Worm (Caenorhabditis elegans) whole organism, dauer: Measurements from ENCODE around the gene D2062.5.
"Not testable (repeated sequence)": the region's sequence is repeated elsewhere in the genome, so short reads cannot be mapped to it uniquely, and the experiment has no call there.

Source experiments
- unc-62 ChIP-seq: sonication (generic microtip); optimal IDR thresholded peaks from 2 replicates; lab custom pipeline; 2017; ENCODE audit warnings: missing biosample characterization, missing genetic modification reagents, missing genetic modification characterization

Gene D2062.5

ce11 chrII:2627154-2627799 lies 4.7 kb downstream of the D2062.5 start, which contains the start of gene sri-71:
Gene sri-71, plus strand, starts transcription at chrII:2627749.
- no peak for TF ChIP-seq unc-62 (GFP tag; lab: Kevin White, UChicago)

- TF ChIP-seq unc-62 (GFP tag; lab: Kevin White, UChicago), result no peak
These were observed 5.8 kb downstream of the D2062.5 start for ce11 chrII:2628401-2628800.

DNA sequence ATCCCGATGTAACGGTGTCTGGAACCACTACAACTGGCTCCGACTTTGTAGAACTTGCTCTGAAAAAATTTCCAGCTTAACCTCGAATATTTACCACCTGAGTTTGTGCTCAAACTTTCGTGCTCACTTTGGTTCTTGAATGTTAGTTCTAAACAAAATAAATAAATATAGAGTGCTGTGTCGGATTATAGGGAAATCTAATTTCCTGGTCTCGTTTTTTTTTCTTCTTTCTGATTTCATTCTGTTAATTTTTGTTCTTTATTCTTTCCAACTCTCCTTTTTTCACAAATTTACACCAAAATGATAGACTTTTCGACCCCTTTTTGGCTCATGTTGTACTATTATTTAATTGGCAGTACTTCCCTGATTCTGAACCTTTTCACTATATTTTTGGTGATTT lies 6.7 kb downstream of the D2062.5 start, which contains the start of gene sri-37:
TSS of gene sri-37 (plus strand) at position 301 of the 400 bp plus-strand sequence.
- no peak for TF ChIP-seq unc-62 (GFP tag; lab: Kevin White, UChicago)

DNA sequence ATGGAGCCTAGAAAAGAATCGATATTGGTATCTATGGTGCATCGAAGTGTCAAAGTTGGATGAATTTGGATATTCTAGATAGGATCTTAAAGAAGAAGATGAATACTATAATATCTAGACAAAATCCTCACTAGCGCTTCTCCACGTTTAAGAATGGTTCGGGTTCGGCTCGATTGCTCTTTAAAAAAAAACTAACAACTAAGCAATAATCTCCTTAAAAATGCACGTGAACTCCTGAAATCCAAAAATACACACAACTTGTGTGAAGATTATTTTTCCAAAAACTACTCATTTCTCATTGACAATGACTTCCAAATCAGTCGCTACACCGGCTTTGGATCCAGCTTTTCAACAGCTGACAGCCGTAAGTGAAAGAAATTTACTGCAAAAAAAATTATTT lies 8.6 kb downstream of the D2062.5 start, which contains the start of gene D2062.1:
TSS of gene D2062.1 (plus strand) at position 301 of the 400 bp plus-strand sequence.
- TF ChIP-seq unc-62 (GFP tag; lab: Kevin White, UChicago), result no peak

- no peak for TF ChIP-seq unc-62 (GFP tag; lab: Kevin White, UChicago)
These were observed 14.8 kb downstream of the D2062.5 start, which contains the start of gene F22E5.21 for ce11 chrII:2637359-2637758. Gene F22E5.21, minus strand, starts transcription at chrII:2637459.

ce11 chrII:2638062-2638461 lies 15.5 kb downstream of the D2062.5 start, which contains the start of gene F22E5.9:
Gene F22E5.9, plus strand, starts transcription at chrII:2638388.
- TF ChIP-seq unc-62 (GFP tag; lab: Kevin White, UChicago), result no peak

DNA sequence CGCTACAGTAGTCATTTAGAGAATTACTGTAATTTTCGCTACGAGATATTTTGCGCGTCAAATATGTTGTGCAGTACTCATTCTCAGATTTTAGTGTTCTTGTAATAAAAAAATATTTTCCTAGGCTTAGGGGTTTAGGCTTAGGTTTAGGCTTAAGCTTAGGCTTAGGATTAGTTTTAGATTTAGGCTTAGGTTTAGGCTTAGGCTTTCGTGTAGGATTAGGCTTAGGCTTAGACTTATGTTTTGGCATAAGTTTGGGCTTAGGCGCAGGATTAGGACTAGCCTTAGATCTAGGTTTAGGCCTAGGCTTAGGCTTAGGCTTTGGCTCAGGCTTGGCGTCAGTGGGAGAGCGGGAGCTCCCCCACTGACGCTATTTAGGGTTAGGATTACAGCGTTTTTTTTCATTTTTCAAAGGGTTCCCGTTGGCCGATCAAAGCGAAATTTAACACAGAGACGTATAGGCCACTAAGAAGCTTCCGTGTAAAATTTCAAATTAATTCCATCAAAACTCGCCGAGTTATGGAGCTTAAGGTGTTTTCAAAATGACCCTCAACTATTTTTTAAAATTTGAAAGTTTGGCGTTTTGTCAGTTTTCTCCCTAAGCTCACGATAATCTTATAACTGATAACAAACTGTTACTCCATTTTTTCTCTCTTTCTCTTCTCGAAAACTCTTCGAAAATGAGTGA lies 17.0 kb downstream of the D2062.5 start, which contains the start of gene F22E5.8:
TSS of gene F22E5.8 (plus strand) at position 638 of the 688 bp plus-strand sequence.
- not testable (repeated sequence) for TF ChIP-seq unc-62 (GFP tag; lab: Kevin White, UChicago)

- no peak for TF ChIP-seq unc-62 (GFP tag; lab: Kevin White, UChicago)
These were observed 18.4 kb downstream of the D2062.5 start, which contains the start of gene F22E5.23 for ce11 chrII:2640982-2641381. Gene F22E5.23, plus strand, starts transcription at chrII:2641282.

DNA sequence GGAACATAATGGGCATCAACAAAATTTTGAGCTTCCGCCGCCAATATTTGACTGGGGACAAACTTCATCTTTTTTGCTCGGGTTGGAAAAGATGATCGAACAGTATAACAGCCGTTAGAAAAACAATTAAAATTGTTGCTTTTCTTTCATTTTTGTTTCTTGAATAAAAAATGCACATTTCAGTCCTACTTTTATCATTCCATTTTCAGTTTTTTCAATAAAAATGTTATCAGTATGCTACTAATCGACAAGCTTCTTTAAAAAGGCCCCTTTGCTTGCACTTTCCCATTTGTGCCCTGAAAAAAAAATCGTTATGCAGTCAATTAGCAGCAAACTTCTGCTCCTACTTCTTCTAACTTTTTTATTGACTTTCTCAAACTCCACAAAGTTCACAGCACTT lies 19.2 kb downstream of the D2062.5 start, which contains the start of gene F22E5.7:
TSS of gene F22E5.7 (plus strand) at position 301 of the 400 bp plus-strand sequence.
- TF ChIP-seq unc-62 (GFP tag; lab: Kevin White, UChicago), result no peak

ce11 chrII:2644498-2644897 lies 21.9 kb downstream of the D2062.5 start, which contains the start of gene F22E5.11:
Gene F22E5.11, minus strand, starts transcription at chrII:2644598.
- TF ChIP-seq unc-62 (GFP tag; lab: Kevin White, UChicago), result no peak

ce11 chrII:2646756-2647155 lies 24.2 kb downstream of the D2062.5 start, which contains the start of gene F22E5.12:
Gene F22E5.12, minus strand, starts transcription at chrII:2646856.
- not testable (repeated sequence) for TF ChIP-seq unc-62 (GFP tag; lab: Kevin White, UChicago)

- TF ChIP-seq unc-62 (GFP tag; lab: Kevin White, UChicago), result no peak
These were observed 26.4 kb downstream of the D2062.5 start for ce11 chrII:2649015-2649414.

DNA sequence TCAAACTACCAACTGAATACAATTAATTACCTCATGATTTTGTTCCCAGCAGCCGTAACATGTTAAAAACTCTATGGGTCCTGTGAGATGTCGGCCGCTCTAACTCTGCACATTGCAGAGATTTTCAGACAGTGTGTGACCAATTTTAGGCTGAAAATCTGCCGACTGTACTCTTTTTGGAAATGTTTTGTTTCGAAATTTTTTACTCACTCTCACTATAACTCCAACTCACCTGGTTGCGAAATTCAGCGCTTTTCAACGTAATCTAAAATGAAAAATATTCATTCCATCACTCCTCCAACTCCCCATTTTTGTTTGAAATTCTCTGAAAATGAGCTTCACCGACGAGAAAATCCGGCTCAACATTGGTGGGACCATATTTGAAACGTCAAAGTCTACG lies 27.0 kb downstream of the D2062.5 start, which contains the start of the genes F22E5.13 and F22E5.6:
TSS of gene F22E5.13 (minus strand) at position 101 of the 400 bp plus-strand sequence.
TSS of gene F22E5.6 (plus strand) at position 297 of the 400 bp plus-strand sequence.
- no peak for TF ChIP-seq unc-62 (GFP tag; lab: Kevin White, UChicago)

DNA sequence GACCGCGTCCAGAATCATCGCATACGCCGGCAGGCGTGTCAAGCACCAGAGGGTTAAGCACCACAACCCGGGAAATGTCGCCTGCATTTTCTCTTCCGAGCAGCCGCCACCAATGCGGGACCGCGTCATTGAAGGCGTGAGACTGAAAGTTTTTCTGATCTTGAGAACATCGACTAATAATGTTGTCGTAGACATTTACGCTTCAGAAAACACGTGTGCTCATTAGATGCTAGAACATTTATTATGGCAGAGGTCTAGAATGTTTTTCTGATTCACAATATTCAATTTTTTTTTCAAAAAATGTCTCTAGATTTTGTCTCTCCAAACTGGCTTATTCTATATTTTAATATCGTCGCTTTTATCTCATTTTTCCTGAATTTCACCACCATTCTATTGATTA lies 34.0 kb downstream of the D2062.5 start, which contains the start of gene sri-47:
TSS of gene sri-47 (plus strand) at position 301 of the 400 bp plus-strand sequence.
- TF ChIP-seq unc-62 (GFP tag; lab: Kevin White, UChicago), result no peak

DNA sequence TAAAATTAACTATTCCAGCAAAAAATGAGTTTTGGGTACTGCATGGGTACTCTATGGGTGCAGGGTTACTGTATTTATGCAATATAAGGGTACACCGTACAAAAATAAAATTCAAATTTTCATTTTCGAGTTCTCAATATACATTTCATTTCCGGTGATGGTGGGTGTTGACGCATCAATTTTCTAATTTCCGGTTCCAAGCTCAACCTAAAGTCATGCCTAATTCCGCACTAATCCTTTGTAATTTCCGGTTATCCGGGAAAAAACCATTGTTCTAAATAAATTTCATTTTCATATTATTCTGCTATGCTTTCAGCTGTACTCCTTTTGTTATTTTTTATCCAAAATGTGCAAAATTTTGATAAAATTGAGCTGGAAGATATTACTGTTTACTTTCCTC lies 36.8 kb downstream of the D2062.5 start, which contains the start of gene gcy-21:
TSS of gene gcy-21 (plus strand) at position 301 of the 400 bp plus-strand sequence.
- no peak for TF ChIP-seq unc-62 (GFP tag; lab: Kevin White, UChicago)

DNA sequence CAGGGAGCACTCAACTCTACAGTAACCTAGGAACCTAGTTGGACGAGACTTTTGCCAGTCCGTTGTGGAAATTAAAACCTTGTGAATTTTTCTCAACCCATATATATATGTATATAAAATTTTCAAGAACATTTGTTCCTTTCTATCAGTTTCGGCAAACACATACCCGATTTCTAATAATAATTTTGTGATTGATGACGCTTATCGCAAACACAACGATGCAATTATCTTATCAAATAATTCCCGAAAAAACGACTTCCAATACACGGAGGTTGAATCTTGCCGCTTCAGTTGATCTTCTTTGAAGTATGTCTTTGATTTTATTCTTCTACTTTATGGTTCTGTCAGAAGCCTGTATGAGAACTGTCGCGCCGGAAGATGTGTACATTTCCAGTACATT lies 42.5 kb downstream of the D2062.5 start, which contains the start of gene F22E5.2:
TSS of gene F22E5.2 (plus strand) at position 301 of the 400 bp plus-strand sequence.
- TF ChIP-seq unc-62 (GFP tag; lab: Kevin White, UChicago), result not testable (repeated sequence)
